Fruit fly (Drosophila melanogaster): ENCODE measurements around the gene CG31650.

Gene CG31650

dm6 chr2L:5044361-5044891 lies at the start of gene CG31650:
TSS of gene CG31650 (minus strand) at chr2L:5044712.
- no peak for TF ChIP-seq CTCF (optimal IDR thresholded peaks at IDR 0.05)
- TF ChIP-seq CG8478 (optimal IDR thresholded peaks at IDR 0.05), result no peak

- TF ChIP-seq CG8478 (optimal IDR thresholded peaks at IDR 0.05) (no peak), CTCF (optimal IDR thresholded peaks at IDR 0.05) (no peak)
Observed at dm6 chr2L:5093772-5094350, 49.3 kb upstream of the CG31650 start, which contains the start of gene CG5828. TSS of gene CG5828 (plus strand) at chr2L:5093976.

- TF ChIP-seq CG8478 (optimal IDR thresholded peaks at IDR 0.05), result no peak
Observed at dm6 chr2L:5092992-5093695, 48.6 kb upstream of the CG31650 start, which contains the start of gene Pgant5. TSS of gene Pgant5 (minus strand) at chr2L:5093592.

dm6 chr2L:5092597-5092991 lies 48.1 kb upstream of the CG31650 start:
- no peak for TF ChIP-seq CTCF (optimal IDR thresholded peaks at IDR 0.05)
- TF ChIP-seq CG8478 (optimal IDR thresholded peaks at IDR 0.05), result no peak

dm6 chr2L:5092145-5092544 lies 47.6 kb upstream of the CG31650 start:
- TF ChIP-seq CG8478 (optimal IDR thresholded peaks at IDR 0.05), result no peak
- TF ChIP-seq CTCF (optimal IDR thresholded peaks at IDR 0.05), result no peak

dm6 chr2L:5090352-5090751 lies 45.8 kb upstream of the CG31650 start:
- TF ChIP-seq CTCF (optimal IDR thresholded peaks at IDR 0.05), result no peak
- no peak for TF ChIP-seq CG8478 (optimal IDR thresholded peaks at IDR 0.05)

dm6 chr2L:5089642-5090041 lies 45.1 kb upstream of the CG31650 start:
- no peak for TF ChIP-seq CTCF (optimal IDR thresholded peaks at IDR 0.05)

- TF ChIP-seq CTCF (optimal IDR thresholded peaks at IDR 0.05) (no peak), CG8478 (optimal IDR thresholded peaks at IDR 0.05) (no peak)
Observed at dm6 chr2L:5088649-5089270, 44.2 kb upstream of the CG31650 start.

- TF ChIP-seq CG8478 (optimal IDR thresholded peaks at IDR 0.05) (no peak), CTCF (optimal IDR thresholded peaks at IDR 0.05) (no peak)
Observed at dm6 chr2L:5086905-5087522, 42.5 kb upstream of the CG31650 start.

- TF ChIP-seq CG8478 (optimal IDR thresholded peaks at IDR 0.05), result no peak
- no peak for TF ChIP-seq CTCF (optimal IDR thresholded peaks at IDR 0.05)
Observed at dm6 chr2L:5085561-5085960, 41.0 kb upstream of the CG31650 start.

dm6 chr2L:5084586-5085257 lies 40.2 kb upstream of the CG31650 start:
- TF ChIP-seq CTCF (optimal IDR thresholded peaks at IDR 0.05) (no peak), CG8478 (optimal IDR thresholded peaks at IDR 0.05) (no peak)

dm6 chr2L:5080225-5080867 lies 35.8 kb upstream of the CG31650 start:
- TF ChIP-seq CG8478 (optimal IDR thresholded peaks at IDR 0.05) (no peak), CTCF (optimal IDR thresholded peaks at IDR 0.05) (no peak)

dm6 chr2L:5079200-5079599 lies 34.7 kb upstream of the CG31650 start:
- no peak for TF ChIP-seq CTCF (optimal IDR thresholded peaks at IDR 0.05)
- TF ChIP-seq CG8478 (optimal IDR thresholded peaks at IDR 0.05), result no peak

- TF ChIP-seq CTCF (optimal IDR thresholded peaks at IDR 0.05), result no peak
- TF ChIP-seq CG8478 (optimal IDR thresholded peaks at IDR 0.05), result no peak
Observed at dm6 chr2L:5072357-5072756, 27.8 kb upstream of the CG31650 start.

Measured in S2 (cell line).